Worm (Caenorhabditis elegans) whole organism, L4 larva: ENCODE results near the gene T14G12.11.

Source experiments
- aha-1 ChIP-seq: fragments of 150-350 bp; peaks from one replicate; lab custom pipeline; 2014; ENCODE audit warnings: missing biosample characterization, missing genetic modification characterization
- hlh-30 ChIP-seq: sonication (generic microtip); optimal IDR thresholded peaks from 2 replicates; lab custom pipeline; 2017; ENCODE audit warnings: antibody characterized with exemption, mild to moderate bottlenecking, missing genetic modification characterization, missing compliant biosample characterization; ENCODE audit not compliant: insufficient read depth
- jun-1 ChIP-seq: fragments of 150-350 bp; optimal IDR thresholded peaks from 2 replicates; lab custom pipeline; 2014; ENCODE audit warnings: missing biosample characterization, missing genetic modification reagents, missing genetic modification characterization
- lir-3 ChIP-seq: sonication (generic microtip); optimal IDR thresholded peaks from 2 replicates; lab custom pipeline; 2016; ENCODE audit warnings: mild to moderate bottlenecking, missing genetic modification characterization, missing compliant biosample characterization
- lsy-2 ChIP-seq, 2 experiments: fragments of 150-350 bp in 1 of 2; sonication (generic microtip) in 1 of 2; optimal IDR thresholded peaks; 2 replicates each; lab custom pipeline; 2014 to 2017; ENCODE audit warnings: missing biosample characterization in 2 of 2, missing genetic modification characterization in 2 of 2
- nhr-237 ChIP-seq: sonication (generic microtip); optimal IDR thresholded peaks from 2 replicates; lab custom pipeline; 2017; ENCODE audit warnings: missing biosample characterization, missing genetic modification characterization
- pqm-1 ChIP-seq: sonication (generic microtip); optimal IDR thresholded peaks from 2 replicates; lab custom pipeline; 2017; ENCODE audit warnings: missing biosample characterization, missing genetic modification characterization
- unc-39 ChIP-seq: sonication (generic microtip); optimal IDR thresholded peaks from 2 replicates; lab custom pipeline; 2017; ENCODE audit warnings: missing biosample characterization, missing genetic modification characterization

ce11 chrX:3768717-3769116 lies 6.4 kb upstream of the T14G12.11 start, which contains the start of gene F47B7.5:
- TF ChIP-seq hlh-30 (tag; lab: Kevin White, UChicago) (no peak), pqm-1 (tag; lab: Kevin White, UChicago) (no peak), lsy-2 (tag; optimal IDR thresholded peaks at IDR 0.05; lab: Kevin White, UChicago) (no peak), lir-3 (tag; lab: Kevin White, UChicago) (no peak), nhr-237 (tag; lab: Kevin White, UChicago) (no peak), unc-39 (tag; lab: Kevin White, UChicago) (no peak), aha-1 (no peak), jun-1 (no peak)
